Worm (Caenorhabditis elegans) whole organism, L3 larva: ENCODE measurements around the gene F55G7.4.
A peak's percentile ranks its signal among the peaks of the same experiment; 100 is the strongest.

Experiments
- ZK546.5 ChIP-seq: sonication (generic microtip); optimal IDR thresholded peaks from 2 replicates; lab custom pipeline; 2017; ENCODE audit warnings: missing biosample characterization, missing genetic modification characterization
- aly-2 ChIP-seq: fragments of 150-350 bp; optimal IDR thresholded peaks from 2 replicates; lab custom pipeline; 2014; ENCODE audit warnings: missing biosample characterization, missing genetic modification characterization
- ama-1 ChIP-seq: fragments of 150-350 bp; optimal IDR thresholded peaks from 2 replicates; lab custom pipeline; 2018
- ceh-16 ChIP-seq: sonication (generic microtip); optimal IDR thresholded peaks from 2 replicates; lab custom pipeline; 2017; ENCODE audit warnings: missing biosample characterization, missing genetic modification characterization
- ceh-28 ChIP-seq: fragments of 150-350 bp; optimal IDR thresholded peaks from 2 replicates; lab custom pipeline; 2014; ENCODE audit warnings: missing biosample characterization, missing genetic modification reagents, missing genetic modification characterization
- ceh-82 ChIP-seq: fragments of 150-350 bp; optimal IDR thresholded peaks from 2 replicates; lab custom pipeline; 2014; ENCODE audit warnings: missing biosample characterization, missing genetic modification characterization
- ceh-9 ChIP-seq: sonication (generic microtip); optimal IDR thresholded peaks from 2 replicates; lab custom pipeline; 2018; ENCODE audit warnings: missing biosample characterization, missing genetic modification characterization
- egl-27 ChIP-seq: sonication (generic microtip); optimal IDR thresholded peaks from 4 replicates; lab custom pipeline; 2017; ENCODE audit warnings: missing biosample characterization, missing genetic modification reagents, missing genetic modification characterization
- egl-5 ChIP-seq: fragments of 150-350 bp; optimal IDR thresholded peaks from 2 replicates; lab custom pipeline; 2017; ENCODE audit warnings: missing biosample characterization, missing genetic modification reagents, missing genetic modification characterization, inconsistent platforms
- elt-1 ChIP-seq: fragments of 150-350 bp; optimal IDR thresholded peaks from 2 replicates; lab custom pipeline; 2014; ENCODE audit warnings: missing biosample characterization, missing genetic modification characterization
- elt-2 ChIP-seq: sonication (generic microtip); optimal IDR thresholded peaks from 2 replicates; lab custom pipeline; 2016; ENCODE audit warnings: missing genetic modification reagents, mild to moderate bottlenecking, missing genetic modification characterization, missing compliant biosample characterization
- elt-3 ChIP-seq, 3 experiments: fragments of 150-350 bp in 1 of 3; sonication (generic microtip) in 2 of 3; optimal IDR thresholded peaks; 2 replicates in 2 of 3; 4 replicates in 1 of 3; lab custom pipeline; 2014 to 2017; ENCODE audit warnings: missing biosample characterization in 3 of 3, missing genetic modification characterization in 3 of 3
- eor-1 ChIP-seq, 2 experiments: fragments of 150-350 bp; optimal IDR thresholded peaks; 2 replicates each; lab custom pipeline; 2014 to 2018; ENCODE audit warnings: missing biosample characterization in 2 of 2, missing genetic modification characterization in 2 of 2
- fkh-2 ChIP-seq: fragments of 150-350 bp; optimal IDR thresholded peaks from 2 replicates; lab custom pipeline; 2014; ENCODE audit warnings: missing biosample characterization, missing genetic modification reagents, missing genetic modification characterization
- fos-1 ChIP-seq: fragments of 150-350 bp; optimal IDR thresholded peaks from 2 replicates; lab custom pipeline; 2014; ENCODE audit warnings: missing biosample characterization, missing genetic modification characterization
- hmg-11 ChIP-seq: sonication (generic microtip); optimal IDR thresholded peaks from 2 replicates; lab custom pipeline; 2016; ENCODE audit warnings: missing genetic modification characterization, missing compliant biosample characterization
- jun-1 ChIP-seq: fragments of 150-350 bp; optimal IDR thresholded peaks from 2 replicates; lab custom pipeline; 2014; ENCODE audit warnings: missing biosample characterization, missing genetic modification reagents, missing genetic modification characterization
- lin-15B ChIP-seq: fragments of 150-350 bp; optimal IDR thresholded peaks from 2 replicates; lab custom pipeline; 2014; ENCODE audit warnings: missing biosample characterization, missing genetic modification characterization
- lin-39 ChIP-seq: fragments of 150-350 bp; optimal IDR thresholded peaks from 2 replicates; lab custom pipeline; 2018; ENCODE audit warnings: missing biosample characterization, missing genetic modification reagents, missing genetic modification characterization
- lsy-12 ChIP-seq: sonication (generic microtip); optimal IDR thresholded peaks from 2 replicates; lab custom pipeline; 2016; ENCODE audit warnings: mild to moderate bottlenecking, missing genetic modification characterization, missing compliant biosample characterization
- nfya-1 ChIP-seq: sonication (generic microtip); optimal IDR thresholded peaks from 2 replicates; lab custom pipeline; 2017; ENCODE audit warnings: missing genetic modification characterization, mild to moderate bottlenecking, missing compliant biosample characterization, antibody characterized with exemption, moderate library complexity; ENCODE audit not compliant: insufficient read depth
- nhr-11 ChIP-seq: fragments of 150-350 bp; optimal IDR thresholded peaks from 2 replicates; lab custom pipeline; 2014; ENCODE audit warnings: missing biosample characterization, missing genetic modification characterization
- nhr-12 ChIP-seq: fragments of 150-350 bp; optimal IDR thresholded peaks from 2 replicates; lab custom pipeline; 2014; ENCODE audit warnings: missing biosample characterization, missing genetic modification characterization
- nhr-23 ChIP-seq: fragments of 150-350 bp; optimal IDR thresholded peaks from 2 replicates; lab custom pipeline; 2014; ENCODE audit warnings: missing biosample characterization, missing genetic modification reagents, missing genetic modification characterization
- nhr-237 ChIP-seq: fragments of 150-350 bp; optimal IDR thresholded peaks from 2 replicates; lab custom pipeline; 2014; ENCODE audit warnings: missing biosample characterization, missing genetic modification characterization
- nhr-25 ChIP-seq: sonication (generic microtip); optimal IDR thresholded peaks from 2 replicates; lab custom pipeline; 2017; ENCODE audit warnings: missing biosample characterization, missing genetic modification characterization
- nhr-43 ChIP-seq: sonication (generic microtip); optimal IDR thresholded peaks from 2 replicates; lab custom pipeline; 2016; ENCODE audit warnings: mild to moderate bottlenecking, missing genetic modification characterization, missing compliant biosample characterization; ENCODE audit not compliant: poor library complexity, severe bottlenecking
- nhr-67 ChIP-seq: fragments of 150-350 bp; optimal IDR thresholded peaks from 2 replicates; lab custom pipeline; 2014; ENCODE audit warnings: missing biosample characterization, missing genetic modification characterization
- nhr-76 ChIP-seq: fragments of 150-350 bp; sonication (generic microtip); optimal IDR thresholded peaks from 5 replicates; lab custom pipeline; 2014; ENCODE audit warnings: missing biosample characterization, missing genetic modification characterization
- nhr-77 ChIP-seq: fragments of 150-350 bp; optimal IDR thresholded peaks from 2 replicates; lab custom pipeline; 2014; ENCODE audit warnings: missing biosample characterization, missing genetic modification characterization
- pqm-1 ChIP-seq: fragments of 150-350 bp; optimal IDR thresholded peaks from 2 replicates; lab custom pipeline; 2017; ENCODE audit warnings: missing biosample characterization, missing genetic modification characterization, inconsistent platforms
- sea-2 ChIP-seq: fragments of 150-350 bp; sonication (generic microtip); optimal IDR thresholded peaks from 4 replicates; lab custom pipeline; 2014; ENCODE audit warnings: missing biosample characterization, missing genetic modification reagents, missing genetic modification characterization
- skn-1 ChIP-seq: fragments of 150-350 bp; optimal IDR thresholded peaks from 2 replicates; lab custom pipeline; 2014; ENCODE audit warnings: missing biosample characterization, missing genetic modification characterization
- snpc-4 ChIP-seq: fragments of 150-350 bp; optimal IDR thresholded peaks from 2 replicates; lab custom pipeline; 2014; ENCODE audit warnings: missing biosample characterization, missing genetic modification characterization
- tbx-2 ChIP-seq: sonication (generic microtip); optimal IDR thresholded peaks from 2 replicates; lab custom pipeline; 2016; ENCODE audit warnings: mild to moderate bottlenecking, missing genetic modification characterization, missing compliant biosample characterization
- zag-1 ChIP-seq: fragments of 150-350 bp; optimal IDR thresholded peaks from 2 replicates; lab custom pipeline; 2014; ENCODE audit warnings: missing biosample characterization, missing genetic modification characterization
- ztf-11 ChIP-seq: fragments of 150-350 bp; optimal IDR thresholded peaks from 2 replicates; lab custom pipeline; 2014; ENCODE audit warnings: missing biosample characterization, missing genetic modification characterization
- ztf-4 ChIP-seq: fragments of 150-350 bp; optimal IDR thresholded peaks from 2 replicates; lab custom pipeline; 2014; ENCODE audit warnings: missing biosample characterization, missing genetic modification characterization

Gene F55G7.4

ce11 chrX:11964555-11964954, 36.9 kb downstream of the F55G7.4 start (continued):
- TF ChIP-seq nhr-12 (tag; lab: Kevin White, UChicago) (no peak), elt-3 (tag; optimal IDR thresholded peaks at IDR 0.05; lab: Kevin White, UChicago) (peak in 1 of 3 experiments; percentile 19), nhr-237 (tag; lab: Kevin White, UChicago) (no peak), ceh-9 (tag; lab: Kevin White, UChicago) (no peak), ZK546.5 (no peak), fkh-2 (tag; lab: Kevin White, UChicago) (no peak), ceh-16 (tag; lab: Kevin White, UChicago) (no peak), ama-1 (lab: Kevin White, UChicago) (no peak), skn-1 (tag; lab: Kevin White, UChicago) (no peak), nhr-67 (tag; lab: Kevin White, UChicago) (no peak), hmg-11 (no peak), ceh-28 (tag; lab: Kevin White, UChicago) (no peak), tbx-2 (no peak), fos-1 (tag; lab: Kevin White, UChicago) (peak; percentile 40), nhr-76 (tag; lab: Kevin White, UChicago) (no peak), egl-5 (no peak), elt-1 (no peak), nhr-23 (tag; lab: Kevin White, UChicago) (no peak), ztf-11 (tag; lab: Kevin White, UChicago) (no peak), egl-27 (no peak), eor-1 (tag; optimal IDR thresholded peaks at IDR 0.05; lab: Kevin White, UChicago) (no peak), aly-2 (tag; lab: Kevin White, UChicago) (no peak), ceh-82 (tag; lab: Kevin White, UChicago) (no peak)
- TF ChIP-seq, all 47 proteins: peak for 6

ce11 chrX:11965163-11965562, 37.5 kb downstream of the F55G7.4 start:
- no peak for TF ChIP-seq lsy-12
- TF ChIP-seq elt-2 (tag; lab: Kevin White, UChicago), result no peak
- no peak for TF ChIP-seq nhr-76 (tag; lab: Kevin White, UChicago)
- no peak for TF ChIP-seq lin-15B (tag; lab: Kevin White, UChicago)
- no peak for TF ChIP-seq snpc-4 (tag; lab: Kevin White, UChicago)
- no peak for TF ChIP-seq ceh-28 (tag; lab: Kevin White, UChicago)
- peak; percentile 3 for TF ChIP-seq nhr-23 (tag; lab: Kevin White, UChicago)
- no peak for TF ChIP-seq zag-1 (tag; lab: Kevin White, UChicago)
- TF ChIP-seq, all 47 proteins: peak for 1

- TF ChIP-seq lin-39 (tag; lab: Kevin White, UChicago) (no peak), ztf-4 (tag; lab: Kevin White, UChicago) (no peak), sea-2 (GFP tag; lab: Kevin White, UChicago) (no peak), jun-1 (tag; lab: Kevin White, UChicago) (no peak), ama-1 (lab: Kevin White, UChicago) (peak; percentile 59), nfya-1 (tag; lab: Kevin White, UChicago) (peak; percentile 5), nhr-77 (tag; lab: Kevin White, UChicago) (no peak), nhr-11 (no peak), nhr-23 (tag; lab: Kevin White, UChicago) (peak; percentile 17), nhr-43 (tag; lab: Kevin White, UChicago) (peak; percentile 32), fkh-2 (tag; lab: Kevin White, UChicago) (no peak), elt-1 (peak; percentile 76), zag-1 (tag; lab: Kevin White, UChicago) (no peak), elt-2 (tag; lab: Kevin White, UChicago) (peak; percentile 75), egl-5 (no peak), nhr-25 (tag; lab: Kevin White, UChicago) (peak; percentile 11), pqm-1 (tag; lab: Kevin White, UChicago) (peak; percentile 39), elt-3 (tag; optimal IDR thresholded peaks at IDR 0.05; lab: Kevin White, UChicago) (peak in 1 of 3 experiments; percentile 29)
Measured at ce11 chrX:11965663-11966304, 38.1 kb downstream of the F55G7.4 start, which contains the start of gene sams-1. Gene sams-1 (plus strand): TSS chrX:11965962.
